Fruit fly (Drosophila melanogaster) whole organism, larva: ENCODE data around the gene CG42335.
"Not testable (repeated sequence)": the region's sequence is repeated elsewhere in the genome, so short reads cannot be mapped to it uniquely, and the experiment has no call there.

Experiments
- noc ChIP-seq: fragments of 200-800 bp; sonication (Bioruptor generic); optimal IDR thresholded peaks from 3 replicates; lab custom pipeline; 2019; ENCODE audit warnings: missing biosample characterization, mild to moderate bottlenecking, missing genetic modification characterization, moderate library complexity

CG42335 gene

DNA sequence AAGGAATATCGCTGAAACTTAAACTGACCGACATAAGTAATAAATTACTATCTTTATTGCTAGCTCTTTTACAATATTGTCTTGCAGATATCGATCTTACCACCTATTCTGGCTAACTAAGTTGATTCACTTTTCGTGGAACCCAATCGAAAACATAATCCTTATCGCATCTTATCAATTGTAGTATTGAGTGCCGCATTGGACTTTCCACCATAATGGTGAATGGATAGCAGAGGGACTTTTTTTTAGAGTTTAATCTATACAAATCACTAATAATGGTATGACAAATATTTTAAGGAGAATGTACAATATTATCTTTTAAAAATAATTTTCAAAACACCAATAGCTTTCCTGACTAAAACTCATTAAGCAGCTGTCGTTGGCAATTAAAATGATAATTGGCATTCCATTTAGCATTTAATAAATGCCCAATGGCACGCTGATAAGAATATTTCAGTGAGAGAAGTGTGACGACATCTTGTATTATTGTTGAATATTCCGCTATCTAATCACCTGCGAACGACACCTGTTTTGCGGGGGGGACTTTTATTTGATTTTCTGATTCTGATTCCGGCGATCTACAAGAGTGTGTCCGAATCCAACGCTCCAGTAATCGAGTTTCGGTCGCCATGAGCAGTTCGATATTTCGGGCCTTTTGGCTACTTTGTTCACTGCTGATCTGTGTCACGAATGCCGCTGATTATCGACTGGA lies at the start of gene CG42335:
CG42335 (plus strand) TSS at position 620 of the 712 bp plus-strand sequence.
- peak; percentile 45 for TF ChIP-seq noc (tag; lab: Kevin White, UChicago)

dm6 chr3R:21719420-21719933 lies 39.1 kb upstream of the CG42335 start, which contains the start of gene CG31176:
Gene CG31176 (minus strand): TSS chr3R:21719660.
- no peak for TF ChIP-seq noc (tag; lab: Kevin White, UChicago)

DNA sequence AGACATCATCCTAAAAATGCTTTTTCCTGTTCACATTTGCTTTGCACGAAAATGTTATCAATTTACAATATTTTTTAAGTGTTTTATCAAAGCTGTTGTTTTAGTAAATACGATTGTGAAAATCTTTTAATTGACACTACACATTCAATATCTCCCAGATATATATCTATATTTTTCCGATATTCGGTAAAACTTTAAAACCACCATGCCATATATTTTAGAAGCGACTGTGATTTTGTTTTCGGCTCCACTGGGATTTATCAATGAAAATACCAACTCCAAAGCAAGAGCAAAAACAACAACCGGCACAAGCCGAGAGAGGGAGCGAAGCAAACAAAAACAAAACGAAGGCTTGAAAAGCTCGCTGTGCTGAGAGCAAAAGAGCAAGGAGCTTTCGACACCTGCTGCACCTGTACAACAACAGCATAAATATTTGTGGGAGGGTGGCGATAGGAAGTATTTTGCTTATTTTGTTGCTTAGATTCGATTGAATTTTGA lies 38.6 kb upstream of the CG42335 start:
- peak; percentile 19 for TF ChIP-seq noc (tag; lab: Kevin White, UChicago)

DNA sequence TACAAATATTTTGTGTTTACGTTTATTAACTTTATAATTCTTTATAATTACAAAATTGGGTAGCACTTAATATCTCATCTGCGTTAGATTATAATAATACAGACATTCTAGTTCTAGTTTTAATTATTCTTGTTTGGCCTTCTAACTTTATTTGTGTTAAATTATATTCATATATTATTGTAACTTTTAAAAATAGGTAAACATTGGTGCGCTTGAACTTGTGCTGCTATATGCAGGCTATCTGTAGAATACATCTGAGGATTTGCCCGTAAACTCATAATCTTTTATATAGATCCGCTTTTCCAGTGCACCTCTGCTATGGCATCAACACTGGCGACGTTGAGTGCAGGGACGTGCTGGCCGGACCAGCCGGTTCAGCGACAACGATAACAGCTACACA lies 36.1 kb upstream of the CG42335 start:
- TF ChIP-seq noc (tag; lab: Kevin White, UChicago), result no peak

DNA sequence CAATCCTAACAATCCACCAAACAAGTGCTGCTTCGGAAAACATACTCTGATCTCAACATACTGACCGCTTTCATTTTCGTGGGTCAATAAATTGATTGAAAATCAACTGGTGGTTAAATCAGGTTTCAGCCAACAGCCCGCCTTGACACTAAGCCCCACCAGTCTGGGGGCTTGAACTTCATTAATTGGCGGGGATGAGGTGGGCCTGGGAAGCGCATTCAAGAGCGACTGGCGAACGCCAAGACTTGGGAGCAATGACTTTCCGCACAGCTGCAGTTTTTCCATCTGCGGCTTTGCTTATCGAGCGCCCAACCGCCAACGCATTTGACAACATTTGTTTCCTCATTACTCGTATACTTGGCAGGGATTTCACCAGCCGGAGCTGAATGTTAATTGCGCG lies 32.0 kb upstream of the CG42335 start:
- TF ChIP-seq noc (tag; lab: Kevin White, UChicago), result no peak

DNA sequence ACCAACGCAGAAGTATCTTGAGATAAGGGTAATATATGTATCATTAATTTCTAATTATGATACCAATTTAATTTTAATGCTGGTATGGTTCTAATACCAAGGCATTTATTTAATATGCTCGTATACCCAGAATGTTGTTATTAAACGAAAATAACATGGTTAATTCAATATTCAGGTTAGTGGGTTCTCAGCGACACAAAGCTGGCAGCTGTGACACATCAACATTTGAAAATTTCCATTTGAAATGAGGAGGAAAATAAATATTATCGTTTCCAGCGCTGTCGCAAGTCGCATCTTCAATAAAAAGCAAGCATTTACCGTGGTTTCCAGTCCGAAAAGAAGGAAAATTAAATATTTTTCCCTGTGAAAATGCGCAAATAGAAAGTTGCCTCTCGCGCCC lies 27.6 kb upstream of the CG42335 start:
- no peak for TF ChIP-seq noc (tag; lab: Kevin White, UChicago)

DNA sequence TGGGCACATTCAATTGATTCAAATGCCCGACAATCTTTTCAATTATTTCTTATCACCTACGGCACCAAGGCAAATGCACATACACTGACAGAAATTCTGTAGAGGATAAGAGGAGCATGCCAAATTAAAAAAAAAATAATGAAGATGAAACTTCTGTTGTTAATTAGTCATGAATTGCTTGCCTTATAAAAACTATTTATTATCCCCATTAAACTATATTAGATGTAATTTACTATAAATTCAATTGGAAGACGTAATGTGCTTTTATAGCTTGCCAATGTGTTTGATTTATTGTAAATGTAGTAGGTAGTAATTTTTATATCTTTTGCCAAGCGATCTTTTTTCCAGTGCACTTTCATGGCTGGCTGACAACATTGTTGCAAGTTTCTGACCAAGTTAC lies 26.9 kb upstream of the CG42335 start:
- TF ChIP-seq noc (tag; lab: Kevin White, UChicago), result no peak

- no peak for TF ChIP-seq noc (tag; lab: Kevin White, UChicago)
Measured at dm6 chr3R:21732901-21733300, 25.7 kb upstream of the CG42335 start.

DNA sequence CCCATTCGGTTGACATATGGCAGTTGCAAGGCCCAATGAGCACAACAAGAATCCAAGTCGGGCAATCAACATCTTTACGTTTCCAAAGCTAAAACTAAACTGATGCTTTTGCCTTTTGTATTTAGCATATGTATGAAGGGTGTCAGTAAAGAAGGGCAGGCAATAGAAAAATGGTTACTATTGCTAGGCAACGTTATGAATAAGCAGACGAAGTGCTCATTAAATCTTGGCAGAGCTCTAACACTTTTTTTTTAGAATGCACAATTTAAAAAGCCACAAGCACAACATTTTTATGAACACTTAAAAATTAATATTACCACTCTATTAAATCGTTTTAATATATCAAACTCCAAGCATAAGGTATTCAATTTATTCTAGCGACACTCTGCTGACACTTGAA lies 22.4 kb upstream of the CG42335 start, which contains the start of gene Sfp93F:
Sfp93F (minus strand) TSS at position 101 of the 400 bp plus-strand sequence.
- TF ChIP-seq noc (tag; lab: Kevin White, UChicago), result not testable (repeated sequence)

dm6 chr3R:21736749-21737148 lies 21.8 kb upstream of the CG42335 start, which contains the start of gene CG42869:
Gene CG42869 (minus strand): TSS chr3R:21736849.
- no peak for TF ChIP-seq noc (tag; lab: Kevin White, UChicago)

- no peak for TF ChIP-seq noc (tag; lab: Kevin White, UChicago)
Measured at dm6 chr3R:21737264-21737663, 21.3 kb upstream of the CG42335 start, which contains the start of gene CG42870. Gene CG42870 (minus strand): TSS chr3R:21737364.

DNA sequence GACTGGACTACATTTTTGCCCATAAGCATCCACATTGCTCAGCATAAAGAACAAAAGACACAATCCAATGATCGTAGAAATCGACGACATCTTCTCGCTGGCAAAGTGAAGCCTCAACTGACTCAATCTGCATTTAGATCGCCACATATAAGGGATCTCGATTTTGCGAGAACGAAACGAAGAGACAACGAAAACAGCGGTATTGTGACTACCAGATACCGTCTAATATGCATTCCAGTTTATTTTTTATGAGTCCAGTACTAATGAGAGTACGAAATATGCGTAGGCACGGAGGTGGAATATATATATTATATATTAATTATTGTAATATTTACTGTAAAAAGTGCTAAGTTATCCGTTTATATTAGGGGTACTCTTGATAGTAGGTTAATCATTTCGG lies 19.6 kb upstream of the CG42335 start, which contains the start of gene CG34034:
CG34034 (minus strand) TSS at position 101 of the 400 bp plus-strand sequence.
- TF ChIP-seq noc (tag; lab: Kevin White, UChicago), result no peak

DNA sequence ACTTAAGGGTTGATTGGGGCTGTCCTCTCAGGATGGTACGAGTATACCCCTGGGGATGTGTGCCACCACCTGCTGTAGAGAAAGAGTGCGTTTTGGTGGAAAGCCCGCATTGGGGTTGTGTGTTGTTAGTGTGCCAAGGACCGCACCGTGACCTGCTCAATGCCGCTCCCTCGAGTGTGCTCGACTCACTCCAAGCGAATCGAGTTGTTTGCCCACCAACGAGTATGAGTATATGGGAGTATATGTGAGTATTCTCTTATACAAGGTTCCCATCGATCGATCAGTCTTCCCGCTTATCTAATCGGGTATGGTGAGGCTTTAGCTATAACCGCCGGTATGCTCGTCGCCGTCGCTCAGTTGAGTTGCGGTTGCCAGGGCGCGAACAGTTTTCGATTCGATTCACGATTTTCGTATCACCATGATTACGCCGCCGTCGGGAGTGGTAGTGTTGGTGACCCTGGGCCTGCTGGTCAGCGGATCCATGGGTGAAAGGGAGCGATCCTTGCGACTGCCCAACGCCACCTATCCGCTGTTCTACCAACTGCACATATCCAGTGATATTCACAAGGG lies 18.7 kb upstream of the CG42335 start, which contains the start of gene CG5849:
CG5849 (plus strand) TSS at position 356 of the 570 bp plus-strand sequence.
- TF ChIP-seq noc (tag; lab: Kevin White, UChicago), result peak; percentile 30

DNA sequence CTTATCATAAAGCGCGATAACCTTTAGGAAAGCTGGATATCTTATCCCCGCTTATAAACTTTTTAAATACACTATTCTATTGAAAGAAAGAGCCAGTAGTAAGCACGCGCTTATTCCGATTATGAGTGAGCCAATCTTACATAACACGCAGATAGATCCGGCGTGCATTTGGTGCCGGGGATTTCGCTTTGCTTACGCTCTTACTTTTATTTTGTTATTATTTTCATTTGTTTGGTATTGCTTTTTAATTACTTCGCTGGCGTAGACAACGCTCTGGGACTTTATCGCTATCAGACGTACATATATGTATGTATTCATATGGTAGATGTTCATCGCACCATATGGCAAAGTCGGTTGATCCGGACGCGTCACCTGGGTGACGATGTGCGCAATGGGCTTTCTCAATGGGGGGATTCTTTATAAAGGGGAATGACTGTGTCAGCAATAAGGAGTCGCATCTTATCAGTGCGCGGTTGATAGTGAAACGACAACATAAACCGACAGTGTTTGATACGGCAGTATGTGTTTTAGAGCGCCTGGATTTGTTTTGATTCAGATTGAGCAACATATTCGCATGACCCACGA lies 17.7 kb upstream of the CG42335 start:
- TF ChIP-seq noc (tag; lab: Kevin White, UChicago), result peak; percentile 37

DNA sequence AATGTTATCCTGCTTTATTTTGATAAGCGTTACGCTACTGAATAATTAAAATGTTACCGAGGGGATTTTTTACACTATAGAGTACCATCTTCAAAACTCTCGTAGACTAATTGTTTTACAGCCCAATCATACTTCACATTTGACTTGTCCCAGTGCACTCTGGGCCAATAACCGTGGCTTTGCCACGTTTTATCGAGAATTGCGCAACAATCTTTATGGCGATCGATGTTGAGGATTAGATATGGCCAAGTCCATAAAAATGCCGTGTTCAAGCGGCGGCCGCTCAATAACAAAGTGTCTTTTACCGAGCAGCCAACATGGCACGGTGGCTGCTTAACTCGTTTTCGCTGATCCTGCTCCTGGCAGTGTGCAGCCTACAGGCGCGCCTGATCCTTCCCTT lies 13.6 kb upstream of the CG42335 start, which contains the start of gene CG31343:
CG31343 (plus strand) TSS at position 279 of the 400 bp plus-strand sequence.
- no peak for TF ChIP-seq noc (tag; lab: Kevin White, UChicago)

DNA sequence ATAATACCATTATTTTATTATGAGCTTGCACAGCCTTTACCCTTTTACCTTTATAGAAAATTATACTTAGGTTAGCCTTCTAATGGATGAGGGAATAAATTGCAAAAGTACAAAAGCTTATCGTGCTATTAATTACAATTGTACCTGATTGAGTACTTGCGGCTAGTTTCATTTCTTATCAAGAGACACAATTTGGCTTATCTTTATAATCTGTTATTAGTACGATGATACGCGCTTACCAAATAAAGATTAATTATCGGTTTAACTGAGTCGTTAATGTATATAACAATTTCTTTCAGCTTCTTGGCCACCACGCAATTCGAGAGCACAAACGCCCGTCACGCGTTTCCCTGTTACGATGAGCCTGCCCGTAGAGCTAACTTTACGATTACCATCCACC lies 12.7 kb upstream of the CG42335 start:
- TF ChIP-seq noc (tag; lab: Kevin White, UChicago), result no peak
